Worm (Caenorhabditis elegans): ENCODE data around the gene col-110.

ce11 chrIV:4637840-4638239 is 28.4 kb upstream of the col-110 start, which contains the start of gene F19C7.8:
- TF ChIP-seq tab-1 (GFP tag; IDR thresholded peaks at IDR 0.05), result no peak
- TF ChIP-seq ref-1 (GFP tag; conservative IDR thresholded peaks at IDR 0.05), result no peak
- no peak for TF ChIP-seq ztf-23 (GFP tag; IDR thresholded peaks at IDR 0.05)
- TF ChIP-seq T22C8.4 (GFP tag; IDR thresholded peaks at IDR 0.05), result no peak
- TF ChIP-seq med-1 (GFP tag; optimal IDR thresholded peaks at IDR 0.05; ENCODE audit: insufficient read depth), result no peak
- TF ChIP-seq flt-1 (GFP tag; IDR thresholded peaks at IDR 0.05), result no peak
- no peak for TF ChIP-seq cog-1 (tag; optimal IDR thresholded peaks at IDR 0.05)
- TF ChIP-seq klf-2 (GFP tag; conservative IDR thresholded peaks at IDR 0.05), result no peak
